Fruit fly (Drosophila melanogaster): ENCODE data around the gene Drep4.
A peak's percentile ranks its signal among the peaks of the same experiment; 100 is the strongest.

The Drep4 gene

dm6 chr2L:13260740-13261139, 25.5 kb downstream of the Drep4 start, which contains the start of gene CG44085:
Gene CG44085, plus strand, starts transcription at chr2L:13261008.
- TF ChIP-seq Mnt (GFP tag; optimal IDR thresholded peaks at IDR 0.05) (no peak), CG7101 (tag; optimal IDR thresholded peaks at IDR 0.05) (no peak), Hr96 (GFP tag; optimal IDR thresholded peaks at IDR 0.05) (no peak), CG7045 (GFP tag; optimal IDR thresholded peaks at IDR 0.05) (no peak), cnc (optimal IDR thresholded peaks at IDR 0.05) (no peak), CG14711 (tag; optimal IDR thresholded peaks at IDR 0.05) (no peak), kay (GFP tag; ENCODE audit: borderline replicate concordance) (no peak), Clk (GFP tag; optimal IDR thresholded peaks at IDR 0.05) (no peak), ovo (GFP tag; optimal IDR thresholded peaks at IDR 0.05) (no peak), tj (GFP tag; optimal IDR thresholded peaks at IDR 0.05) (no peak), CG12768 (GFP tag; optimal IDR thresholded peaks at IDR 0.05) (no peak), bab1 (GFP tag; optimal IDR thresholded peaks at IDR 0.05) (no peak), cic (GFP tag; optimal IDR thresholded peaks at IDR 0.05) (no peak), CG33017 (tag; optimal IDR thresholded peaks at IDR 0.05) (no peak), CG5204 (GFP tag; optimal IDR thresholded peaks at IDR 0.05) (no peak), CG11617 (GFP tag; optimal IDR thresholded peaks at IDR 0.05) (no peak)

dm6 chr2L:13259643-13260042, 26.6 kb downstream of the Drep4 start, which contains the start of gene CG31730:
Gene CG31730, minus strand, starts transcription at chr2L:13259743.
- TF ChIP-seq ovo (GFP tag; optimal IDR thresholded peaks at IDR 0.05) (no peak), CG7101 (tag; optimal IDR thresholded peaks at IDR 0.05) (no peak), CG12768 (GFP tag; optimal IDR thresholded peaks at IDR 0.05) (no peak), CG14711 (tag; optimal IDR thresholded peaks at IDR 0.05) (no peak), tj (GFP tag; optimal IDR thresholded peaks at IDR 0.05) (no peak), CG1620 (GFP tag; optimal IDR thresholded peaks at IDR 0.05) (no peak), CG33017 (tag; optimal IDR thresholded peaks at IDR 0.05) (no peak), toe (GFP tag; optimal IDR thresholded peaks at IDR 0.05) (no peak), kay (GFP tag; ENCODE audit: borderline replicate concordance) (no peak), Clk (GFP tag; optimal IDR thresholded peaks at IDR 0.05) (no peak)

DNA sequence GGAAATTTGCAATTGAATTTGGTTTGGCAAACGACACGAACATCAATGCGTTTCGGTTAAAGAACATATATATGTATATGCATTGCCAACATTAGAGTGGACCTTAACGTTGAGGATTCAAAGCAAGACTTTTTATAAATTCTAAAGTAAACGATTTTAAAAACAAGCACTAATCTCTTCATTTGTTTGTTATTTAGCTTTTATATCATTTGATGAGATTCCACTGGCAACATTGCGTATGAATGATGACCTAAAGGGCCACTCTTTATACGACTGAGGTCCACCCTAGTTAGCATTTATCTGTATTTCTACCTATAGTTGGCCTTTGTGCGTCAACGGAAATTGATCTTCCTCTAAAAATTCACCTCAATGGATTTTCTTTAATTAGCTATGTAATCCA, 27.6 kb downstream of the Drep4 start:
- TF ChIP-seq tj (GFP tag; optimal IDR thresholded peaks at IDR 0.05): no peak
- no peak for TF ChIP-seq CG7101 (tag; optimal IDR thresholded peaks at IDR 0.05)
- TF ChIP-seq Clk (GFP tag; optimal IDR thresholded peaks at IDR 0.05): no peak
- TF ChIP-seq bab1 (GFP tag; optimal IDR thresholded peaks at IDR 0.05): no peak
- no peak for TF ChIP-seq Hr96 (GFP tag; optimal IDR thresholded peaks at IDR 0.05)
- TF ChIP-seq toe (GFP tag; optimal IDR thresholded peaks at IDR 0.05): no peak
- TF ChIP-seq CG5204 (GFP tag; optimal IDR thresholded peaks at IDR 0.05): no peak
- TF ChIP-seq Crg-1 (GFP tag; optimal IDR thresholded peaks at IDR 0.05): no peak
- TF ChIP-seq CG33017 (tag; optimal IDR thresholded peaks at IDR 0.05): no peak
- no peak for TF ChIP-seq CG14711 (tag; optimal IDR thresholded peaks at IDR 0.05)
- no peak for TF ChIP-seq cnc (optimal IDR thresholded peaks at IDR 0.05)
- TF ChIP-seq CG11617 (GFP tag; optimal IDR thresholded peaks at IDR 0.05): no peak
- no peak for TF ChIP-seq Mnt (GFP tag; optimal IDR thresholded peaks at IDR 0.05)
- no peak for TF ChIP-seq cic (GFP tag; optimal IDR thresholded peaks at IDR 0.05)
- no peak for TF ChIP-seq CG7045 (GFP tag; optimal IDR thresholded peaks at IDR 0.05)
- no peak for TF ChIP-seq CG1620 (GFP tag; optimal IDR thresholded peaks at IDR 0.05)
- no peak for TF ChIP-seq CG12768 (GFP tag; optimal IDR thresholded peaks at IDR 0.05)
- no peak for TF ChIP-seq kay (GFP tag; ENCODE audit: borderline replicate concordance)

DNA sequence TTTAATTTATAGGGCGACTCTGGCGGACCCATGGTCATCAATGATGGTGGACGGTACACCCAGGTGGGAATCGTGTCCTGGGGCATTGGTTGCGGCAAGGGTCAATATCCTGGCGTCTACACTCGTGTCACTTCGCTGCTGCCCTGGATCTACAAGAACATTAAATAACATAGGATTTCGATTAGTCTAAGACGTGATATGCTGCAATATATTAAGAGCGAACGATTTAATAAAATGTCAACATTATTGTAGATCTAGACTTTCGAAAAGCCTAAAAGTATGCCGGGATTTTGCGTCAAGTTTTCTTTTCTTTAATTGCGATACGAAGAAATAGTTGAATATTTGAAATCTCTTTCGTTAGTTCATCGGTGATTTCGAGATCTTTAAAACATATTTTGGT, 29.1 kb downstream of the Drep4 start, which contains the start of gene Naa20B:
Gene Naa20B (plus strand): TSS at position 301 of the 400 bp plus-strand sequence.
- TF ChIP-seq tj (GFP tag; optimal IDR thresholded peaks at IDR 0.05) (no peak), CG1620 (GFP tag; optimal IDR thresholded peaks at IDR 0.05) (no peak), CG11617 (GFP tag; optimal IDR thresholded peaks at IDR 0.05) (no peak), Hr96 (GFP tag; optimal IDR thresholded peaks at IDR 0.05) (no peak), Crg-1 (GFP tag; optimal IDR thresholded peaks at IDR 0.05) (no peak), pad (GFP tag; optimal IDR thresholded peaks at IDR 0.05) (no peak), cnc (optimal IDR thresholded peaks at IDR 0.05) (no peak), CG7101 (tag; optimal IDR thresholded peaks at IDR 0.05) (no peak)

- no peak for TF ChIP-seq CG1620 (GFP tag; optimal IDR thresholded peaks at IDR 0.05)
- no peak for TF ChIP-seq tj (GFP tag; optimal IDR thresholded peaks at IDR 0.05)
- TF ChIP-seq CG7045 (GFP tag; optimal IDR thresholded peaks at IDR 0.05): no peak
- TF ChIP-seq cic (GFP tag; optimal IDR thresholded peaks at IDR 0.05): no peak
- no peak for TF ChIP-seq Mnt (GFP tag; optimal IDR thresholded peaks at IDR 0.05)
- no peak for TF ChIP-seq pad (GFP tag; optimal IDR thresholded peaks at IDR 0.05)
- TF ChIP-seq CG7101 (tag; optimal IDR thresholded peaks at IDR 0.05): no peak
- no peak for TF ChIP-seq ovo (GFP tag; optimal IDR thresholded peaks at IDR 0.05)
- no peak for TF ChIP-seq Clk (GFP tag; optimal IDR thresholded peaks at IDR 0.05)
- TF ChIP-seq cnc (optimal IDR thresholded peaks at IDR 0.05): no peak
These were observed 35.1 kb downstream of the Drep4 start for dm6 chr2L:13251167-13251566.

DNA sequence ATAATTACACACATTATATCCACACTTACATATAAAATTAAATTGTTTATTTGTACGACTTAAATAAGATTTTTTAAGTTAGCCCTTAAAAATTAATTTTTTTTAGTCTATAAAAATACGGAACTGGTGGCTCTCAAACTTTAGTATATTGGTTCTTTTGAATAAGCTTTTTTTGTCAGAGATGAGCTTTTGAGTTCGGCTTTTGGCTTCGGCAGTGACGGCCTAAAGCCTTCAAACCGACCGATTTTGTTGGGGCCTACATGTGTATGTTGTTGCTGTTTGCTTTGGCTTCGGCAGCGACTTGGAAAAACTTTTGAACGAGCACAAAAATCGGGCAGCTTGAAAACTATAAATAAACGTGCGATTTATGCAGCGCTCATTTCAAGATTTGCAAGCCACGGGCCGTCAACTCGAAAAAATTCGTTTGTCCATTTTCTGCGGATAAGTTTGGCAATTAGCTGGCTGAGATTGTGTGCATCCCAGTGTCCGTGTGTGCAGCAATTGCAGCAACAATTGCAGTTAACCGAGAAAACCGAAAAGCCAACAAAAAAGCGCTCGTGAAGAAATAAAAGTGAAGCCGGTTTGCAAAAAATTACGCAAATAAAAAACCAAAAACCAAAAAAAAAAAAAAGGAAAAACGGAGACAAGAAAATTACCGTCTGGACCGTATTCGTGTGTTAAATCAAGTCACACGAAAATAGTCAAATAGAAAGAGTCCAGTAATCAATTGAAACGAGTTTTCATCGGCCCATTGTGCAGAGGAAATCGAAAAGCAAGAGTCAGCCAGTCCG, 40.2 kb downstream of the Drep4 start, which contains the start of gene CG16820:
Gene CG16820 (plus strand): TSS at position 378 of the 791 bp plus-strand sequence.
- peak; percentile 24 for TF ChIP-seq kay (GFP tag; ENCODE audit: borderline replicate concordance)
- no peak for TF ChIP-seq CG5204 (GFP tag; optimal IDR thresholded peaks at IDR 0.05)
- TF ChIP-seq cic (GFP tag; optimal IDR thresholded peaks at IDR 0.05): no peak

All from whole organism, adult.